Worm (Caenorhabditis elegans): ENCODE data around the gene cnc-11.

cnc-11 gene

DNA sequence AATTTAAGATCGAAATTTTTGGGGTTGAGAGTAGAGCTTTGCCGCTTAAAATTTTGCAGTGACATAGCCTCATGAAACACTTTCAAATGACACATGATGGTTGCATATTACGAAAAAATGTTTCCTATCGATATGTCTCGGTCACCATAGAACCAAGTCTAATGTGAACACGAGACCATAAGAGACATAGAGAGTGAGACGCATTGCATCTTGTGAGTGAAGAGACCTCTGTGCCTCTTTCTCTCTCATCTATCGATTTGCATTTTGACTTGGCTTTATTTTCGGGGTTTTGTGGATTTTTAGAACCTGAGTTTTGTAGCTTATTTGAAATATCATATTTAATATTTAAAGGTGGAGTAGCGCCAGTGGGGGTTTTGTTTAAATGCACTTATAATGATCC lies 24.8 kb downstream of the cnc-11 start:
- TF ChIP-seq ceh-2 (tag; optimal IDR thresholded peaks at IDR 0.05) = no peak
- TF ChIP-seq hlh-15 (tag; optimal IDR thresholded peaks at IDR 0.05) = no peak
- TF ChIP-seq pros-1 (tag; optimal IDR thresholded peaks at IDR 0.05) = no peak
- peak; percentile 66 for TF ChIP-seq ceh-48 (tag; optimal IDR thresholded peaks at IDR 0.05)
- TF ChIP-seq ceh-19 (GFP tag; optimal IDR thresholded peaks at IDR 0.05) = no peak
- TF ChIP-seq unc-3 (GFP tag; conservative IDR thresholded peaks at IDR 0.05) = no peak
- no peak for TF ChIP-seq unc-3 (tag; optimal IDR thresholded peaks at IDR 0.05)
- TF ChIP-seq ceh-6 (GFP tag; optimal IDR thresholded peaks at IDR 0.05) = no peak
- no peak for TF ChIP-seq ceh-14 (tag; optimal IDR thresholded peaks at IDR 0.05)
- no peak for TF ChIP-seq ceh-18 (tag; optimal IDR thresholded peaks at IDR 0.05)
- peak; percentile 90 for TF ChIP-seq hlh-30 (tag; optimal IDR thresholded peaks at IDR 0.05; ENCODE audit: insufficient read depth)
- TF ChIP-seq K02D7.2 (tag; optimal IDR thresholded peaks at IDR 0.05) = no peak
- no peak for TF ChIP-seq fax-1 (tag; optimal IDR thresholded peaks at IDR 0.05)
- TF ChIP-seq unc-55 (GFP tag; optimal IDR thresholded peaks at IDR 0.05) = peak; percentile 17
- no peak for TF ChIP-seq elt-4 (tag; optimal IDR thresholded peaks at IDR 0.05)
- TF ChIP-seq ceh-22 (tag; optimal IDR thresholded peaks at IDR 0.05) = no peak
- no peak for TF ChIP-seq ahr-1 (tag; optimal IDR thresholded peaks at IDR 0.05)
- TF ChIP-seq zip-5 (tag; optimal IDR thresholded peaks at IDR 0.05) = no peak
- no peak for TF ChIP-seq sox-4 (tag; optimal IDR thresholded peaks at IDR 0.05)
- no peak for TF ChIP-seq ceh-31 (tag; optimal IDR thresholded peaks at IDR 0.05)
- no peak for TF ChIP-seq hlh-13 (GFP tag; optimal IDR thresholded peaks at IDR 0.05)

DNA sequence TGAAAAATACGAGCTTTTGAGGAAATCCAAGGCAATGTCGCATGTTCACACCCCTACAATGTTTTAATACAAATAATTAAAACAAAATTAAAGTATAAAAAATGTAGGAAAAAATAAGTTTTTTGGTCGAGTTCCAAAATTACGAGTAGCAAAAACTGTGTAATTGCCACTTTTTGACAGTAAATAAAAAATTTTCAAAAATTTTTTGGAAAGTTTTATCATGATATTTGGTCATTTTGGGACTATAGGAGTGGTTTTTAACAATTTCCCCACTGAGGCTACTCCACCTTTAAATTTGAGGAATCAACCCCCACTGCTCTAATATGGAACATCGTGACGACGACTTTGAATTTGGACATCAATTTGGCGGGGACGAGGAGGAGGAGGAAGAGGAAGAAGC lies 25.3 kb downstream of the cnc-11 start, which contains the start of gene gid-8:
Gene gid-8, plus strand, starts transcription at position 301 of the 400 bp plus-strand sequence.
- no peak for TF ChIP-seq ceh-30 (tag; optimal IDR thresholded peaks at IDR 0.05)

- TF ChIP-seq madf-2 (tag; optimal IDR thresholded peaks at IDR 0.05) (no peak), sox-4 (tag; optimal IDR thresholded peaks at IDR 0.05) (no peak), ceh-18 (tag; optimal IDR thresholded peaks at IDR 0.05) (no peak), ama-1 (optimal IDR thresholded peaks at IDR 0.05) (no peak), unc-86 (tag; optimal IDR thresholded peaks at IDR 0.05) (no peak), sdc-2 (tag; optimal IDR thresholded peaks at IDR 0.05) (no peak), ceh-31 (tag; optimal IDR thresholded peaks at IDR 0.05) (no peak), pat-9 (tag; optimal IDR thresholded peaks at IDR 0.05) (no peak), ttx-3 (tag; optimal IDR thresholded peaks at IDR 0.05) (no peak), nhr-232 (tag; optimal IDR thresholded peaks at IDR 0.05) (no peak), fkh-6 (tag; optimal IDR thresholded peaks at IDR 0.05) (no peak), tbx-2 (tag; optimal IDR thresholded peaks at IDR 0.05) (no peak), K02D7.2 (tag; optimal IDR thresholded peaks at IDR 0.05) (no peak)
Observed at ce11 chrV:1468905-1469304, 26.8 kb downstream of the cnc-11 start.

ce11 chrV:1471078-1471969 lies 29.2 kb downstream of the cnc-11 start:
- no peak for TF ChIP-seq lin-11 (tag; optimal IDR thresholded peaks at IDR 0.05)
- peak; percentile 83 for TF ChIP-seq ceh-18 (tag; optimal IDR thresholded peaks at IDR 0.05)
- no peak for TF ChIP-seq ceh-30 (tag; optimal IDR thresholded peaks at IDR 0.05)
- peak; percentile 20 for TF ChIP-seq tbx-2 (tag; optimal IDR thresholded peaks at IDR 0.05)
- TF ChIP-seq unc-42 (tag; optimal IDR thresholded peaks at IDR 0.05) = peak; percentile 64
- no peak for TF ChIP-seq madf-2 (tag; optimal IDR thresholded peaks at IDR 0.05)
- TF ChIP-seq ceh-45 (GFP tag; IDR thresholded peaks at IDR 0.05) = no peak
- no peak for TF ChIP-seq nhr-11 (tag; optimal IDR thresholded peaks at IDR 0.05)
- TF ChIP-seq rnt-1 (tag; optimal IDR thresholded peaks at IDR 0.05) = peak; percentile 18
- peak; percentile 23 for TF ChIP-seq pat-9 (tag; optimal IDR thresholded peaks at IDR 0.05)
- no peak for TF ChIP-seq odd-2 (tag; optimal IDR thresholded peaks at IDR 0.05)
- no peak for TF ChIP-seq C38D4.7 (GFP tag; optimal IDR thresholded peaks at IDR 0.05)
- no peak for TF ChIP-seq hlh-30 (tag; optimal IDR thresholded peaks at IDR 0.05; ENCODE audit: insufficient read depth)
- no peak for TF ChIP-seq unc-55 (GFP tag; optimal IDR thresholded peaks at IDR 0.05)
- peak; percentile 5 for TF ChIP-seq syd-9 (tag; optimal IDR thresholded peaks at IDR 0.05)

Data from whole organism, late embryonic.